Fruit fly (Drosophila melanogaster): ENCODE results near the gene TfIIB.

The TfIIB gene

DNA sequence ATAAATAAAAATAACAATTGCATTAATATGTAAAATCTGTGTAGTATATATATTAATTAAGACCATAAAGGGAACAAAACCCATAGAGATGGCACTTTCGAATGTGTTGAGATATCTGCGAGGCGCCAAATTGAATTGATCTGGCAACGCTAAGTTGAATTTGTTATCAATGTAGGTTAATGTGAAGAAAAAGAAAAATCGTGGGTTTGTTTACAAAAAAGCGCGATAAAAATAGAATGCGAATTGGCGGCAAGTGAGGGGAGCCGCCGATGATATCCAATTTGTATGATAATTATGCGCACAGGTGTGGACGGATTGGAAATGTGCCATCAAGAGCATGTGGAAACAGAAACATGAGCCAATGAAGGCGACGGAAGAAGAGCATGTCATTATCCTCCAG lies 48.7 kb downstream of the TfIIB start (continued):
- TF ChIP-seq zf30C (GFP tag; optimal IDR thresholded peaks at IDR 0.05) (no peak), nom (GFP tag; optimal IDR thresholded peaks at IDR 0.05) (peak; percentile 2), CG8924 (tag; optimal IDR thresholded peaks at IDR 0.05) (no peak), lola (GFP tag; optimal IDR thresholded peaks at IDR 0.05) (no peak), Ets97D (GFP tag; optimal IDR thresholded peaks at IDR 0.05) (peak; percentile 18), Sry-δ (GFP tag; optimal IDR thresholded peaks at IDR 0.05) (peak; percentile 80), CG32767 (GFP tag; IDR thresholded peaks at IDR 0.05) (no peak), H2.0 (GFP tag; IDR thresholded peaks at IDR 0.05) (no peak), CG10959 (GFP tag; IDR thresholded peaks at IDR 0.05) (no peak), Nf-YC (tag; optimal IDR thresholded peaks at IDR 0.05) (no peak), CG17802 (tag; optimal IDR thresholded peaks at IDR 0.05) (no peak), run (tag; optimal IDR thresholded peaks at IDR 0.05) (no peak), slp2 (GFP tag; optimal IDR thresholded peaks at IDR 0.05) (no peak), CG11560 (tag; IDR thresholded peaks at IDR 0.05) (no peak), CG6654 (GFP tag; optimal IDR thresholded peaks at IDR 0.05) (no peak), Usf (GFP tag; optimal IDR thresholded peaks at IDR 0.05) (no peak), chinmo (GFP tag; IDR thresholded peaks at IDR 0.05; ENCODE audit: partially characterized antibody) (no peak), prd (optimal IDR thresholded peaks at IDR 0.05) (no peak), prd (GFP tag; IDR thresholded peaks at IDR 0.05) (no peak), CG4360 (GFP tag; IDR thresholded peaks at IDR 0.05) (no peak), croc (GFP tag; conservative IDR thresholded peaks at IDR 0.05) (no peak), cad (GFP tag; optimal IDR thresholded peaks at IDR 0.05) (no peak), crc (GFP tag; optimal IDR thresholded peaks at IDR 0.05) (no peak), HHEX (GFP tag; optimal IDR thresholded peaks at IDR 0.05) (no peak), sqz (GFP tag; optimal IDR thresholded peaks at IDR 0.05) (no peak), CG6813 (GFP tag; optimal IDR thresholded peaks at IDR 0.05) (no peak), mld (GFP tag; IDR thresholded peaks at IDR 0.05; ENCODE audit: partially characterized antibody) (no peak), sob (GFP tag; IDR thresholded peaks at IDR 0.05) (no peak), CG1233 (GFP tag; optimal IDR thresholded peaks at IDR 0.05) (no peak), kni (GFP tag; optimal IDR thresholded peaks at IDR 0.05) (peak; percentile 44), Ets65A (GFP tag) (peak; percentile 42), CG8478 (optimal IDR thresholded peaks at IDR 0.05) (no peak), CG2712 (tag; optimal IDR thresholded peaks at IDR 0.05) (no peak), so (GFP tag; IDR thresholded peaks at IDR 0.05) (peak; percentile 67; the same call in 2 of the 3 replicates), CG15696 (tag; optimal IDR thresholded peaks at IDR 0.05) (no peak), yki (optimal IDR thresholded peaks at IDR 0.05) (no peak), CG12236 (GFP tag; optimal IDR thresholded peaks at IDR 0.05) (no peak), HmgD (GFP tag; optimal IDR thresholded peaks at IDR 0.05) (peak; percentile 4), Doc3 (GFP tag; IDR thresholded peaks at IDR 0.05; ENCODE audit: partially characterized antibody) (no peak), Med (GFP tag) (no peak), Dip2 (GFP tag; IDR thresholded peaks at IDR 0.05) (no peak), CG6854 (GFP tag; optimal IDR thresholded peaks at IDR 0.05) (no peak), CG43689 (GFP tag; IDR thresholded peaks at IDR 0.05) (no peak), CG4617 (GFP tag; optimal IDR thresholded peaks at IDR 0.05; ENCODE audit: borderline replicate concordance) (no peak), odd (GFP tag; optimal IDR thresholded peaks at IDR 0.05) (no peak), CG5245 (GFP tag; optimal IDR thresholded peaks at IDR 0.05) (no peak), ham (GFP tag; IDR thresholded peaks at IDR 0.05) (no peak), klu (GFP tag; IDR thresholded peaks at IDR 0.05) (no peak), CG11247 (GFP tag; IDR thresholded peaks at IDR 0.05) (no peak), CG34422 (GFP tag; IDR thresholded peaks at IDR 0.05) (no peak), CG15011 (GFP tag; optimal IDR thresholded peaks at IDR 0.05) (no peak), gsb (GFP tag; IDR thresholded peaks at IDR 0.05) (no peak), bsh (GFP tag; optimal IDR thresholded peaks at IDR 0.05) (no peak)
